Worm (Caenorhabditis elegans) whole organism, L2 larva: ENCODE measurements around the gene F54D10.8.

ENCODE experiments used
- R02D3.7 ChIP-seq: fragments of 150-350 bp; optimal IDR thresholded peaks from 2 replicates; lab custom pipeline; 2014; ENCODE audit warnings: missing biosample characterization, missing genetic modification characterization
- Y55F3AM.14 ChIP-seq: fragments of 200-800 bp; sonication (Bioruptor generic); optimal IDR thresholded peaks from 2 replicates; lab custom pipeline; 2018; ENCODE audit warnings: mild to moderate bottlenecking, missing genetic modification characterization, missing compliant biosample characterization
- alr-1 ChIP-seq: fragments of 150-350 bp; optimal IDR thresholded peaks from 2 replicates; lab custom pipeline; 2014; ENCODE audit warnings: missing biosample characterization, missing genetic modification characterization
- aly-2 ChIP-seq: fragments of 150-350 bp; optimal IDR thresholded peaks from 2 replicates; lab custom pipeline; 2014; ENCODE audit warnings: missing biosample characterization, missing genetic modification characterization
- ama-1 ChIP-seq: fragments of 150-350 bp; optimal IDR thresholded peaks from 2 replicates; lab custom pipeline; 2018; ENCODE audit warnings: inconsistent platforms
- blmp-1 ChIP-seq: sonication (generic microtip); optimal IDR thresholded peaks from 2 replicates; lab custom pipeline; 2017; ENCODE audit warnings: missing genetic modification characterization, mild to moderate bottlenecking, missing compliant biosample characterization, antibody characterized with exemption, moderate library complexity; ENCODE audit not compliant: insufficient read depth
- ceh-16 ChIP-seq: fragments of 150-350 bp; optimal IDR thresholded peaks from 2 replicates; lab custom pipeline; 2014; ENCODE audit warnings: missing biosample characterization, missing genetic modification characterization
- ceh-82 ChIP-seq: fragments of 150-350 bp; optimal IDR thresholded peaks from 2 replicates; lab custom pipeline; 2014; ENCODE audit warnings: missing biosample characterization, missing genetic modification characterization
- crh-2 ChIP-seq: sonication (generic microtip); optimal IDR thresholded peaks from 2 replicates; lab custom pipeline; 2017; ENCODE audit warnings: missing biosample characterization, missing genetic modification characterization
- dmd-4 ChIP-seq: sonication (generic microtip); optimal IDR thresholded peaks from 2 replicates; lab custom pipeline; 2017; ENCODE audit warnings: missing biosample characterization, missing genetic modification characterization
- egl-27 ChIP-seq: sonication (generic microtip); optimal IDR thresholded peaks from 3 replicates; lab custom pipeline; 2017; ENCODE audit warnings: missing biosample characterization, missing genetic modification reagents, missing genetic modification characterization
- elt-1 ChIP-seq: fragments of 150-350 bp; optimal IDR thresholded peaks from 2 replicates; lab custom pipeline; 2014; ENCODE audit warnings: missing biosample characterization, missing genetic modification characterization
- elt-3 ChIP-seq: sonication (generic microtip); optimal IDR thresholded peaks from 2 replicates; lab custom pipeline; 2017; ENCODE audit warnings: missing biosample characterization, missing genetic modification characterization
- gmeb-1 ChIP-seq: fragments of 150-350 bp; optimal IDR thresholded peaks from 2 replicates; lab custom pipeline; 2014; ENCODE audit warnings: missing biosample characterization, missing genetic modification characterization
- lin-11 ChIP-seq: fragments of 150-350 bp; sonication (generic microtip); optimal IDR thresholded peaks from 2 replicates; lab custom pipeline; 2014; ENCODE audit warnings: missing biosample characterization, missing genetic modification characterization, inconsistent platforms, mixed read lengths
- lin-13 ChIP-seq: fragments of 150-350 bp; optimal IDR thresholded peaks from 2 replicates; lab custom pipeline; 2014; ENCODE audit warnings: missing biosample characterization, missing genetic modification reagents, missing genetic modification characterization
- lin-39 ChIP-seq: fragments of 150-350 bp; optimal IDR thresholded peaks from 2 replicates; lab custom pipeline; 2014; ENCODE audit warnings: missing biosample characterization, missing genetic modification reagents, missing genetic modification characterization
- mab-5 ChIP-seq: fragments of 150-350 bp; optimal IDR thresholded peaks from 2 replicates; lab custom pipeline; 2014; ENCODE audit warnings: missing biosample characterization, missing genetic modification characterization
- mbf-1 ChIP-seq: sonication (generic microtip); optimal IDR thresholded peaks from 2 replicates; lab custom pipeline; 2017; ENCODE audit warnings: missing biosample characterization, missing genetic modification characterization
- mdl-1 ChIP-seq, 2 experiments: fragments of 150-350 bp in 1 of 2; sonication (generic microtip) in 1 of 2; optimal IDR thresholded peaks; 2 replicates each; lab custom pipeline; 2017; ENCODE audit warnings: missing biosample characterization in 2 of 2, missing genetic modification characterization in 2 of 2
- nhr-10 ChIP-seq: sonication (generic microtip); optimal IDR thresholded peaks from 2 replicates; lab custom pipeline; 2017; ENCODE audit warnings: missing biosample characterization, missing genetic modification characterization
- nhr-12 ChIP-seq: fragments of 150-350 bp; optimal IDR thresholded peaks from 2 replicates; lab custom pipeline; 2014; ENCODE audit warnings: missing biosample characterization, missing genetic modification characterization
- nhr-23 ChIP-seq: fragments of 150-350 bp; optimal IDR thresholded peaks from 2 replicates; lab custom pipeline; 2014; ENCODE audit warnings: missing biosample characterization, missing genetic modification reagents, missing genetic modification characterization
- nhr-25 ChIP-seq: fragments of 150-350 bp; sonication (generic microtip); optimal IDR thresholded peaks from 3 replicates; lab custom pipeline; 2014; ENCODE audit warnings: missing biosample characterization, missing genetic modification characterization
- nhr-77 ChIP-seq: fragments of 150-350 bp; optimal IDR thresholded peaks from 2 replicates; lab custom pipeline; 2014; ENCODE audit warnings: missing biosample characterization, missing genetic modification characterization
- sma-9 ChIP-seq, 2 experiments: fragments of 150-350 bp in 1 of 2; sonication (generic microtip) in 1 of 2; optimal IDR thresholded peaks; 2 replicates each; lab custom pipeline; 2014 to 2016; ENCODE audit warnings: missing genetic modification characterization in 2 of 2, mild to moderate bottlenecking in 1 of 2, missing biosample characterization in 1 of 2, missing compliant biosample characterization in 1 of 2, missing genetic modification reagents in 1 of 2, moderate library complexity in 1 of 2
- snpc-4 ChIP-seq: fragments of 150-350 bp; optimal IDR thresholded peaks from 2 replicates; lab custom pipeline; 2014; ENCODE audit warnings: missing biosample characterization, missing genetic modification characterization
- unc-39 ChIP-seq: fragments of 150-350 bp; optimal IDR thresholded peaks from 2 replicates; lab custom pipeline; 2014; ENCODE audit warnings: missing biosample characterization, missing genetic modification characterization
- unc-55 ChIP-seq: fragments of 150-350 bp; sonication (generic microtip); optimal IDR thresholded peaks from 3 replicates; lab custom pipeline; 2014; ENCODE audit warnings: missing biosample characterization, missing genetic modification reagents, missing genetic modification characterization
- unc-62 ChIP-seq: fragments of 150-350 bp; optimal IDR thresholded peaks from 2 replicates; lab custom pipeline; 2014; ENCODE audit warnings: missing biosample characterization, missing genetic modification reagents, missing genetic modification characterization
- zag-1 ChIP-seq: fragments of 150-350 bp; optimal IDR thresholded peaks from 2 replicates; lab custom pipeline; 2014; ENCODE audit warnings: missing biosample characterization, missing genetic modification characterization
- ztf-4 ChIP-seq: fragments of 150-350 bp; optimal IDR thresholded peaks from 2 replicates; lab custom pipeline; 2014; ENCODE audit warnings: missing biosample characterization, missing genetic modification characterization

Gene F54D10.8

ce11 chrII:3806964-3807363, 20.7 kb downstream of the F54D10.8 start, which contains the start of gene F54D10.4:
Gene F54D10.4, minus strand, starts transcription at chrII:3807064.
- TF ChIP-seq ztf-4 (tag; lab: Kevin White, UChicago) (no peak), unc-55 (GFP tag; lab: Kevin White, UChicago) (no peak), elt-3 (tag; lab: Kevin White, UChicago) (no peak), elt-1 (tag; lab: Kevin White, UChicago) (no peak), nhr-77 (tag; lab: Kevin White, UChicago) (no peak), lin-13 (GFP tag; lab: Kevin White, UChicago) (no peak), ceh-82 (tag; lab: Kevin White, UChicago) (no peak), lin-39 (no peak), snpc-4 (no peak), nhr-23 (tag; lab: Kevin White, UChicago) (no peak), aly-2 (no peak), dmd-4 (tag; lab: Kevin White, UChicago) (no peak), blmp-1 (tag; lab: Kevin White, UChicago) (no peak)

- no peak for TF ChIP-seq mdl-1 (tag; optimal IDR thresholded peaks at IDR 0.05; lab: Kevin White, UChicago)
- no peak for TF ChIP-seq alr-1 (tag; lab: Kevin White, UChicago)
- no peak for TF ChIP-seq egl-27 (tag; lab: Kevin White, UChicago)
- TF ChIP-seq gmeb-1 (tag; lab: Kevin White, UChicago): no peak
- TF ChIP-seq Y55F3AM.14: no peak
- TF ChIP-seq lin-39: no peak
- no peak for TF ChIP-seq mab-5
These were observed 22.2 kb downstream of the F54D10.8 start for ce11 chrII:3805518-3805917.

ce11 chrII:3803219-3803618, 24.5 kb downstream of the F54D10.8 start, which contains the start of gene ins-32:
Gene ins-32, minus strand, starts transcription at chrII:3803319.
- TF ChIP-seq R02D3.7 (no peak), unc-39 (no peak), ama-1 (lab: Kevin White, UChicago) (no peak), nhr-77 (tag; lab: Kevin White, UChicago) (no peak), lin-13 (GFP tag; lab: Kevin White, UChicago) (no peak), zag-1 (tag; lab: Kevin White, UChicago) (no peak), mdl-1 (tag; optimal IDR thresholded peaks at IDR 0.05; lab: Kevin White, UChicago) (no peak), crh-2 (tag; lab: Kevin White, UChicago) (no peak), egl-27 (tag; lab: Kevin White, UChicago) (no peak), nhr-12 (no peak), lin-39 (no peak), nhr-10 (tag; lab: Kevin White, UChicago) (no peak), aly-2 (no peak), gmeb-1 (tag; lab: Kevin White, UChicago) (no peak), elt-3 (tag; lab: Kevin White, UChicago) (no peak), unc-62 (no peak)

ce11 chrII:3795323-3795722, 32.4 kb downstream of the F54D10.8 start, which contains the start of gene Y8A9A.2:
Gene Y8A9A.2, plus strand, starts transcription at chrII:3795623.
- TF ChIP-seq blmp-1 (tag; lab: Kevin White, UChicago) (no peak), Y55F3AM.14 (no peak), egl-27 (tag; lab: Kevin White, UChicago) (no peak), nhr-10 (tag; lab: Kevin White, UChicago) (no peak), mab-5 (no peak), mbf-1 (no peak), elt-3 (tag; lab: Kevin White, UChicago) (no peak), gmeb-1 (tag; lab: Kevin White, UChicago) (no peak), nhr-23 (tag; lab: Kevin White, UChicago) (no peak), ceh-82 (tag; lab: Kevin White, UChicago) (no peak), mdl-1 (tag; optimal IDR thresholded peaks at IDR 0.05; lab: Kevin White, UChicago) (no peak)

ce11 chrII:3793336-3793735, 34.4 kb downstream of the F54D10.8 start, which contains the start of gene fbxb-99:
Gene fbxb-99, minus strand, starts transcription at chrII:3793436.
- TF ChIP-seq elt-3 (tag; lab: Kevin White, UChicago) (no peak), lin-13 (GFP tag; lab: Kevin White, UChicago) (no peak), mbf-1 (no peak), unc-55 (GFP tag; lab: Kevin White, UChicago) (no peak), unc-62 (no peak), lin-11 (no peak), mdl-1 (tag; optimal IDR thresholded peaks at IDR 0.05; lab: Kevin White, UChicago) (no peak), zag-1 (tag; lab: Kevin White, UChicago) (no peak), unc-39 (no peak), ama-1 (lab: Kevin White, UChicago) (no peak), sma-9 (GFP tag; optimal IDR thresholded peaks at IDR 0.05; lab: Kevin White, UChicago) (no peak), sma-9 (tag; optimal IDR thresholded peaks at IDR 0.05; lab: Kevin White, UChicago) (no peak), mab-5 (no peak), dmd-4 (tag; lab: Kevin White, UChicago) (no peak), nhr-25 (tag; lab: Kevin White, UChicago) (no peak), Y55F3AM.14 (no peak), ceh-16 (tag; lab: Kevin White, UChicago) (no peak)
